Worm (Caenorhabditis elegans) whole organism, L2 larva: ENCODE data around the gene ssq-4.

Experiments
- elt-3 ChIP-seq: sonication (generic microtip); optimal IDR thresholded peaks from 2 replicates; lab custom pipeline; 2017; ENCODE audit warnings: missing biosample characterization, missing genetic modification characterization
- fos-1 ChIP-seq: fragments of 150-350 bp; optimal IDR thresholded peaks from 2 replicates; lab custom pipeline; 2014; ENCODE audit warnings: missing biosample characterization, missing genetic modification characterization
- lin-11 ChIP-seq: fragments of 150-350 bp; sonication (generic microtip); optimal IDR thresholded peaks from 2 replicates; lab custom pipeline; 2014; ENCODE audit warnings: missing biosample characterization, missing genetic modification characterization, inconsistent platforms, mixed read lengths
- lin-13 ChIP-seq: fragments of 150-350 bp; optimal IDR thresholded peaks from 2 replicates; lab custom pipeline; 2014; ENCODE audit warnings: missing biosample characterization, missing genetic modification reagents, missing genetic modification characterization
- nhr-12 ChIP-seq: fragments of 150-350 bp; optimal IDR thresholded peaks from 2 replicates; lab custom pipeline; 2014; ENCODE audit warnings: missing biosample characterization, missing genetic modification characterization
- nhr-23 ChIP-seq: fragments of 150-350 bp; optimal IDR thresholded peaks from 2 replicates; lab custom pipeline; 2014; ENCODE audit warnings: missing biosample characterization, missing genetic modification reagents, missing genetic modification characterization
- ztf-11 ChIP-seq: sonication (generic microtip); optimal IDR thresholded peaks from 2 replicates; lab custom pipeline; 2017; ENCODE audit warnings: missing biosample characterization, missing genetic modification characterization
- ztf-4 ChIP-seq: fragments of 150-350 bp; optimal IDR thresholded peaks from 2 replicates; lab custom pipeline; 2014; ENCODE audit warnings: missing biosample characterization, missing genetic modification characterization

- TF ChIP-seq nhr-23 (tag; lab: Kevin White, UChicago) (no peak), nhr-12 (tag; lab: Kevin White, UChicago) (no peak), elt-3 (tag; lab: Kevin White, UChicago) (no peak), lin-13 (GFP tag; lab: Kevin White, UChicago) (no peak), fos-1 (tag; lab: Kevin White, UChicago) (no peak), lin-11 (tag; lab: Kevin White, UChicago) (no peak), ztf-4 (tag; lab: Kevin White, UChicago) (no peak), ztf-11 (tag; lab: Kevin White, UChicago) (no peak)
Measured at ce11 chrIV:5038744-5039143, 22.5 kb downstream of the ssq-4 start.
